Worm (Caenorhabditis elegans): ENCODE measurements around the gene srh-293.
"Not testable (repeated sequence)": the region's sequence is repeated elsewhere in the genome, so short reads cannot be mapped to it uniquely, and the experiment has no call there.

DNA sequence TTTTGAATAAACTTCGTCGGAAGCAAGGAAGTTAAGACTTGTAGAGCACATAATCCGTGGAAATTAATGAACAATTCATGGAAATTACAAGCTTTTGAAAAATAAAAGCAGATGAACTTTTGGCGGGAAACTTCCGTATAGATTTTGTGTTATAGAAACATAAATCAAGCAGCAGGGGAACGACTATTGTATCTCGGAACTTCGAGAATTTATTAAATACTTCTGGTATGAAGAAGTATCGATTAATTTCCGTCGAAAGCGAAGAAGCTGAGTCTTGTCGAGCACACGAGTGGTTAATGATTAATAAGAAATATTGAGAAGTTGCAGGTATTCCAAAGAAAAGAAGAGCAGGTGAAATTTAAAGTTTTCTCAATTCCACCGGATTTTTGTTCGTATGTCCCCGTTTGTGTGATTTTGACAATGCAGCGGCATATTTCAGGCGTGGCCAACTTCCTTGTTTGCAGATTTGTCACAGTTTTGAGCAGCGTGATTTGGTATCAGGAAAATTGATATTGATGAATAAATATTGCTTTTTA, 15.6 kb upstream of the srh-293 start, which contains the start of gene srh-147:
- not testable (repeated sequence) for TF ChIP-seq alr-1, unc-39, ceh-16, skn-1, nhr-129, peb-1, nhr-11, fos-1, nhr-21 (tag; optimal IDR thresholded peaks at IDR 0.05)
